Fruit fly (Drosophila melanogaster): Measurements from ENCODE around the gene Best1.

Best1 gene

DNA sequence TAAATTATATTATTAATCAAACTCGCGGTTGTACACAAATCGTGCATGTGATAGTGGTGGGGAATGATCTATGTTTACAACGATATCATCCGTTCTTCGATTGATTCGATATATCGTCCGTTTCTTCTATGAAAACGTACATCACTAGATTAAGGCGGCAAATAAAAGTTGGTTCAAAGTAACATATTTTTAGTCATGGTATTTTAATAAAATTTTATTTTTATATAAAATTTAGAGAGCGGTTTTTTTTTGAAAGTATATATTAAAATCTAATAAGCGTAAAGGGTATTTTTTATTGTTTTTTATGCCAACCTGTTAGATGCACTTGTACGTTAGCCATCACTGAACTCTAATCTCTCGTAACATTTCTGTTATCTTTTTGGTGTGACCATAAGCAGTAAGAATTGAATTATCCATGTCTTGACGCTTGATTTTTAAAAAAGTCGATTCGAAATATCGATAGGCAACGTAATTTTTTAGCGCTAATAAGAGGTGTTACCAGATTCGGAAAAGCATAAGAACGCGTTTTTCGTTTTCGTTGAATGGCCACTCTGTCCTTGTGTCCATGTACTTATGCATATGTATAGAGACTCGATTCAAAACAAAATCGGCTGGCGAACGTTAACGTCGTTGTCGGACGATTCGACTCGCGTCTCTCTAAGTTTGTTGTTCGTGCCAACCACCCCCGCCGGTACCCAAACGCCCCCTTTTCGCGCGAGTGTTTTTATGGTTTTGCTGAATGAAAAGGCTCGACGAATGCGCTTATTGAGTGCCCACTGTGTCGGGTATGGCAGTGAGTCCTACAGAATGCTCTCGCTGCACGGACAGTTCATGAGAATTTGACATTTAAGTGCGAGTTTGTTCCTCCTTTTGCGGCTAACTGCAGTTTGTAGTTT, 25.9 kb downstream of the Best1 start, which contains the start of the genes TAF1B and Invadolysin (continued):
- TF ChIP-seq Hmr (GFP tag; optimal IDR thresholded peaks at IDR 0.05) (peak; percentile 78), Hmx (GFP tag; optimal IDR thresholded peaks at IDR 0.05) (peak; percentile 22), CG33213 (GFP tag; optimal IDR thresholded peaks at IDR 0.05) (peak; percentile 79), seq (GFP tag; IDR thresholded peaks at IDR 0.05) (peak; percentile 22; the same call in 1 of the 2 replicates), p53 (GFP tag; optimal IDR thresholded peaks at IDR 0.05) (no peak), CG18764 (GFP tag; optimal IDR thresholded peaks at IDR 0.05) (peak; percentile 27), CG7271 (tag; optimal IDR thresholded peaks at IDR 0.05) (peak; percentile 25), CG11723 (GFP tag; optimal IDR thresholded peaks at IDR 0.05) (no peak), Sry-δ (GFP tag; optimal IDR thresholded peaks at IDR 0.05) (peak; percentile 88), so (GFP tag; IDR thresholded peaks at IDR 0.05) (no peak), exex (tag; optimal IDR thresholded peaks at IDR 0.05) (peak; percentile 36), Oli (tag; optimal IDR thresholded peaks at IDR 0.05) (peak; percentile 28), CrebB (tag; optimal IDR thresholded peaks at IDR 0.05) (peak; percentile 32), row (GFP tag; IDR thresholded peaks at IDR 0.05) (peak; percentile 67), Ptx1 (GFP tag; IDR thresholded peaks at IDR 0.05) (peak; percentile 69), CG13894 (tag; optimal IDR thresholded peaks at IDR 0.05) (peak; percentile 77), CG16779 (GFP tag; IDR thresholded peaks at IDR 0.05) (no peak), unc-4 (GFP tag; IDR thresholded peaks at IDR 0.05; ENCODE audit: partially characterized antibody) (peak; percentile 95), CG12299 (tag; optimal IDR thresholded peaks at IDR 0.05) (no peak), CG6791 (GFP tag; IDR thresholded peaks at IDR 0.05; ENCODE audit: partially characterized antibody) (peak; percentile 93), odd (GFP tag; optimal IDR thresholded peaks at IDR 0.05) (no peak), CG15696 (tag; optimal IDR thresholded peaks at IDR 0.05) (peak; percentile 41), jigr1 (GFP tag; IDR thresholded peaks at IDR 0.05) (no peak), sd (tag; optimal IDR thresholded peaks at IDR 0.05) (no peak), CG7963 (GFP tag; IDR thresholded peaks at IDR 0.05; ENCODE audit: partially characterized antibody) (peak; percentile 88), Scr (GFP tag; IDR thresholded peaks at IDR 0.05; ENCODE audit: partially characterized antibody) (peak; percentile 93), CG1024 (GFP tag; IDR thresholded peaks at IDR 0.05) (no peak), CG1832 (GFP tag; optimal IDR thresholded peaks at IDR 0.05) (no peak), CG16815 (GFP tag; optimal IDR thresholded peaks at IDR 0.05) (no peak), CG14965 (GFP tag; optimal IDR thresholded peaks at IDR 0.05; ENCODE audit: borderline replicate concordance) (no peak), CG15601 (tag; optimal IDR thresholded peaks at IDR 0.05) (peak; percentile 49), hkb (optimal IDR thresholded peaks at IDR 0.05) (no peak), hkb (GFP tag; IDR thresholded peaks at IDR 0.05) (peak; percentile 45), Mes4 (GFP tag; optimal IDR thresholded peaks at IDR 0.05) (peak; percentile 37), MTF-1 (GFP tag; optimal IDR thresholded peaks at IDR 0.05; ENCODE audit: borderline replicate concordance) (no peak), YL-1 (GFP tag; optimal IDR thresholded peaks at IDR 0.05) (peak; percentile 67), NC2β (GFP tag; optimal IDR thresholded peaks at IDR 0.05) (peak; percentile 46), chn (GFP tag; optimal IDR thresholded peaks at IDR 0.05) (no peak), BtbVII (GFP tag; optimal IDR thresholded peaks at IDR 0.05) (peak; percentile 16), CG15011 (GFP tag; optimal IDR thresholded peaks at IDR 0.05) (no peak), Awh (GFP tag; IDR thresholded peaks at IDR 0.05) (no peak), CG4328 (GFP tag; optimal IDR thresholded peaks at IDR 0.05) (no peak), Drgx (GFP tag; IDR thresholded peaks at IDR 0.05) (peak; percentile 25; the same call in 1 of the 2 replicates), wek (GFP tag; optimal IDR thresholded peaks at IDR 0.05) (peak; percentile 35), vnd (GFP tag; IDR thresholded peaks at IDR 0.05; ENCODE audit: partially characterized antibody) (peak; percentile 80), ssp (GFP tag; IDR thresholded peaks at IDR 0.05) (no peak), scrt (GFP tag; optimal IDR thresholded peaks at IDR 0.05) (peak; percentile 6), bigmax (GFP tag; optimal IDR thresholded peaks at IDR 0.05) (no peak)
